Worm (Caenorhabditis elegans) whole organism, L4 larva: ENCODE data around the gene Y65A5A.2.
"Not testable (repeated sequence)": the region's sequence is repeated elsewhere in the genome, so short reads cannot be mapped to it uniquely, and the experiment has no call there.

Experiments used
- F26F4.8 ChIP-seq: fragments of 200-800 bp; sonication (Bioruptor generic); conservative IDR thresholded peaks from 2 replicates; pipeline ENCODE4 v1.3.6; 2022; ENCODE audit warnings: missing genetic modification characterization, missing compliant biosample characterization
- ZK546.5 ChIP-seq, 2 experiments: sonication (generic microtip); optimal IDR thresholded peaks; 2 replicates each; lab custom pipeline; 2017; ENCODE audit warnings: missing biosample characterization in 2 of 2, missing genetic modification characterization in 2 of 2
- aly-2 ChIP-seq: sonication (generic microtip); optimal IDR thresholded peaks from 2 replicates; lab custom pipeline; 2018; ENCODE audit warnings: missing biosample characterization, missing genetic modification characterization
- arid-1 ChIP-seq: fragments of 200-800 bp; sonication (Bioruptor generic); conservative IDR thresholded peaks from 2 replicates; pipeline ENCODE4 v1.3.6; 2022; ENCODE audit warnings: missing genetic modification reagents, missing genetic modification characterization, missing compliant biosample characterization
- ceh-20 ChIP-seq: fragments of 200-800 bp; sonication (Bioruptor generic); IDR thresholded peaks from 2 replicates; pipeline ENCODE4 v1.3.6; 2022; ENCODE audit warnings: missing genetic modification reagents, missing genetic modification characterization, missing compliant biosample characterization
- dpl-1 ChIP-seq: fragments of 150-350 bp; optimal IDR thresholded peaks from 2 replicates; lab custom pipeline; 2014; ENCODE audit warnings: missing biosample characterization, missing genetic modification reagents, missing genetic modification characterization
- lin-15B ChIP-seq: fragments of 150-350 bp; sonication (generic microtip); optimal IDR thresholded peaks from 3 replicates; lab custom pipeline; 2014; ENCODE audit warnings: missing biosample characterization, missing genetic modification characterization
- lin-38 ChIP-seq: fragments of 200-800 bp; sonication (Bioruptor generic); IDR thresholded peaks from 2 replicates; pipeline ENCODE4 v1.3.6; 2022; ENCODE audit warnings: missing genetic modification reagents, missing genetic modification characterization, missing compliant biosample characterization
- lin-39 ChIP-seq: fragments of 150-350 bp; optimal IDR thresholded peaks from 2 replicates; lab custom pipeline; 2014; ENCODE audit warnings: missing biosample characterization, missing genetic modification reagents, missing genetic modification characterization
- mdt-29 ChIP-seq: fragments of 200-800 bp; sonication (Bioruptor generic); IDR thresholded peaks from 2 replicates; pipeline ENCODE4 v1.3.6; 2022; ENCODE audit warnings: missing genetic modification reagents, missing genetic modification characterization, missing compliant biosample characterization
- nhr-76 ChIP-seq: fragments of 150-350 bp; optimal IDR thresholded peaks from 2 replicates; lab custom pipeline; 2014; ENCODE audit warnings: missing biosample characterization, missing genetic modification characterization
- pha-4 ChIP-seq, 2 experiments: fragments of 150-350 bp in 1 of 2; fragments of 200-800 bp in 1 of 2; sonication (Bioruptor generic) in 1 of 2; IDR thresholded peaks in 1 of 2; optimal IDR thresholded peaks in 1 of 2; 2 replicates each; pipeline versions ENCODE4 v1.3.6 to Lab custom; 2014 to 2022; ENCODE audit warnings: missing genetic modification characterization in 2 of 2, missing genetic modification reagents in 2 of 2, missing biosample characterization in 1 of 2, missing compliant biosample characterization in 1 of 2
- snpc-1.2 ChIP-seq: fragments of 200-800 bp; sonication (Bioruptor generic); IDR thresholded peaks from 2 replicates; pipeline ENCODE4 v1.3.6; 2022; ENCODE audit warnings: missing genetic modification reagents, missing genetic modification characterization, missing compliant biosample characterization
- unc-62 ChIP-seq, 3 experiments: fragments of 150-350 bp in 1 of 3; sonication (generic microtip); optimal IDR thresholded peaks in 2 of 3; peaks in 1 of 3; 1 replicate in 1 of 3; 2 replicates in 2 of 3; lab custom pipeline; 2014 to 2017; ENCODE audit warnings: missing biosample characterization in 3 of 3, missing genetic modification characterization in 3 of 3, missing genetic modification reagents in 3 of 3, missing genotype in 1 of 3
- zfp-3 ChIP-seq: fragments of 200-800 bp; sonication (Bioruptor generic); conservative IDR thresholded peaks from 2 replicates; pipeline ENCODE4 v1.3.6; 2022; ENCODE audit warnings: missing genetic modification reagents, missing genetic modification characterization, missing compliant biosample characterization

The Y65A5A.2 gene

ce11 chrIV:16440446-16441049 lies 28.7 kb downstream of the Y65A5A.2 start:
- TF ChIP-seq lin-38 (GFP tag; lab: Robert Waterston, UW) (0 out of 2 replicates have a peak, but pooled peaks have one; percentile 35), snpc-1.2 (GFP tag; lab: Robert Waterston, UW) (peak; percentile 95)

DNA sequence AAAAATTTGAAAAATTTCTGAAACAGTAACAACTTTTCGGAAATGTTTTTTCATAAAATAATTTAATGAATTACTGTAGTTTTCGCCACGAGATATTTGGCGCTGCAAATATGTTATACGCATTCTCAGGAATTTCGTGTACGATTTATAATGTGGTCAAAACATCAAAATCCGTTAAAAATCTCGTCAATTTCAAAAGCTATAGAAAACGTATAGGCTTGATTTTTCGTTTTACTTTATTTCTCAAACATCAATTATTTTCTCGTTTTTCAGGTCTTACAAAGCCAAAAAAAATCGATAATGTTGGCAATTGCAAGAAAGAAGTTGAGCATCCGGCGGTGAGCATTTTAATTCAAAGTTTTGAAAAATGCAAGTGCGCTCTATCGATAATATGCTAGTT lies 31.1 kb downstream of the Y65A5A.2 start, which contains the start of gene dlc-4:
Gene dlc-4 (plus strand): TSS at position 301 of the 400 bp plus-strand sequence.
- TF ChIP-seq dpl-1 (GFP tag; lab: Kevin White, UChicago): no peak
- no peak for TF ChIP-seq F26F4.8 (GFP tag; lab: Robert Waterston, UW)
- TF ChIP-seq nhr-76 (tag; lab: Kevin White, UChicago): no peak
- TF ChIP-seq aly-2 (tag; lab: Kevin White, UChicago): no peak
- no peak for TF ChIP-seq ZK546.5 (tag; optimal IDR thresholded peaks at IDR 0.05; lab: Kevin White, UChicago)
- TF ChIP-seq lin-15B (tag; lab: Kevin White, UChicago): no peak
- TF ChIP-seq ceh-20 (GFP tag; lab: Robert Waterston, UW): no peak
- no peak for TF ChIP-seq unc-62 (GFP tag; optimal IDR thresholded peaks at IDR 0.05 in 1 of 2; lab: Kevin White, UChicago)
- TF ChIP-seq unc-62 (tag; optimal IDR thresholded peaks at IDR 0.05; lab: Kevin White, UChicago): no peak

- no peak for TF ChIP-seq lin-39 (tag; lab: Kevin White, UChicago)
- TF ChIP-seq snpc-1.2 (GFP tag; lab: Robert Waterston, UW): peak; percentile 56; the same call in 1 of the 2 replicates
These were observed 34.8 kb downstream of the Y65A5A.2 start for ce11 chrIV:16446664-16447063.

DNA sequence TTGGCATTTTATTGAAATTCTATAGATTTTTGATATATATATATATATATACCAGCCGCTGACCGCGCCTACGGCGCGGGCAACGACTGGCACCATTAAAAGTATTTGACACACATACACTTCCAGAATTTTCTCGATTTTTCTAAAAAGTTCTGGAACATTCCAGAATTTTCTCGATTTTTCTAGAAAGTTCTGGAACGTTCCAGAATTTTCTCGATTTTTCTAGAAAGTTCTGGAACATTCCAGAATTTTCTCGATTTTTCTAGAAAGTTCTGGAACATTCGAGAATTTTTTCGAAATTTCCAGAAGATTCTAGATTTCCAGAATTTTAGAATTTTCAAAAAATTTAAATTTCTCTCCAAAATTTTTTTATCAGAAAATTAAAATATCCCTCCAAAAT lies 46.5 kb downstream of the Y65A5A.2 start:
- TF ChIP-seq lin-38 (GFP tag; lab: Robert Waterston, UW) (peak; percentile 77), pha-4 (GFP tag; IDR thresholded peaks at IDR 0.05; lab: Robert Waterston, UW) (peak; percentile 90; the same call in 1 of the 2 replicates), zfp-3 (peak; percentile 74; the same call in 1 of the 2 replicates), arid-1 (GFP tag; lab: Robert Waterston, UW) (peak; percentile 94), mdt-29 (GFP tag; lab: Robert Waterston, UW) (peak; percentile 97), snpc-1.2 (GFP tag; lab: Robert Waterston, UW) (peak; percentile 94)
- TF ChIP-seq pha-4 (tag; optimal IDR thresholded peaks at IDR 0.05; lab: Kevin White, UChicago): not testable (repeated sequence)

DNA sequence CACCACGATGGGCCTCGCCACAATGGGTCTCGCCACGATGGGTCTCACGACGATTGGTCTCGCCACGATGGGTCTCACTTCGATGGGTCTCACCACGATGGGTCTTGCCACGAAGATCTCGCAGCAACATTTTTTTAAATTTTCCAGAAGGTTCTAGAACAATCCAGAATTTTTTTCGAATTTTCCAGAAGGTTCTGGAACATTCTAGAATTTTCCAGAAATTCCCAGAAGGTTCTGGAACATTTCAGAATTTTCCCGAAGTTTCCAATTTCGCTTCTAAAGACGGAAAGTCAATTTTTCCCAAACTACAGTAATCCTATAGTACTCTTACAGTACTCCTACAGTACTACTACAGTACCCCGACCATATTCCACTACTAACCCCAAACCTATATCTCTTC lies 47.1 kb downstream of the Y65A5A.2 start:
- 0 out of 2 replicates have a peak, but pooled peaks have one; percentile 11 for TF ChIP-seq snpc-1.2 (GFP tag; lab: Robert Waterston, UW)
- TF ChIP-seq, all 104 proteins: peak for 1; not testable (repeated sequence) for 103

DNA sequence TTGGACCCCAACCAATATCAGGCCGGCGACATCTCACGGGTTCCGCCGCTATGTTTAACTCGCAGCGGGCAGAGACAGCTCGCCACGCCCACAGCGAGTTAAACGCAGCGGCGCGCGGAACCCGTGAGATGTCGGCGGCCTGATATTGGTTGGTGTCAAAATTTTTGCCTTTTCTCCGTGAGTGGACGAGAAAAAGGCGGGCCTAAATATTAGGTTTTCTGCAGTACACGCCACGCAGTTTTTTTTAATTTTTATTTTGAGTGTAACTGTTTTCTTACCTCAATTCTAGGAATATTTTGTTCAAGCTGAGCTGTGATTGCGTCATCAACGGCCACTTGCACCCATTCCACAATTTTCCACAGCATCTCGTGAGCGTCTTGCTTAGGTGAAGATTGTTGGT lies 52.1 kb downstream of the Y65A5A.2 start:
- peak; percentile 90 for TF ChIP-seq snpc-1.2 (GFP tag; lab: Robert Waterston, UW)
